Fruit fly (Drosophila melanogaster): ENCODE measurements around the gene Nopp140.

DNA sequence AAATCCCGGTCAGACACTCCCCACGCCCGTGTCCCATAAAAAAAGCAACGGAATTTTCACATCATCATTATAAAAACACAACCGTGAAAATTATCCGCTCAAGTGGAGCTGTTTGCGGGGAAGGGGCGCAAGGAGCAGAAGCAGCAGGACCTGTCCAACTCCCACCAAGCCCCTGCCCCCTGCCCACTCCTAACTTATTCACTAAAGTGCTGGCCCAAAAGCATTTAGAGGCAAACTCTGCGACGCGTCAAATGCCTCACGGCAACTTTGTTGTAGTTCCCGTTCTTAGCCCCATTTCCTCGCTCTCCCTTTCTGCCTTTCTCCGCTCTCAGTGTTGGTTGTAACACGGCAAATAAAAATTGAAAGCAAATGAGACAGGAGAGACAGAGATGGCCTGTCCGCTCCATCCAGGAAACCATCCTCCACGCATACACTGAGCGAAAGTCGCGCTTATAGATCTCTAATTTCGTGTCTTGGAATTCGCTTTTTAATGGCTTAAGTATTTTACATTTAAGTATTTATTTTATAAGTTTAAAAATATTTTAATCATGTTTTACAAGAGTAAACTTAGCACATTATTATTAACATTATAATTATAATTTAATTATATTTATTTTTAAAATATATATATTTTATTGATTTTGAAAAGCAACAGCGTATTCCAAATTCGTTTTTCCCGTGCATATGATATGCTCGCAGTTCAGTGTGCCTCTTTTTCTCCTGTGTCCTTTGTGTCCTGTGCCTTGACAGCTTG is 26.9 kb downstream of the Nopp140 start:
- TF ChIP-seq Rel (GFP tag; optimal IDR thresholded peaks at IDR 0.05) (no peak), Rel (tag; optimal IDR thresholded peaks at IDR 0.05) (no peak), OdsH (GFP tag; optimal IDR thresholded peaks at IDR 0.05) (no peak), usp (GFP tag; optimal IDR thresholded peaks at IDR 0.05) (no peak), rgr (GFP tag; optimal IDR thresholded peaks at IDR 0.05) (no peak), pan (optimal IDR thresholded peaks at IDR 0.05) (no peak), Jra (GFP tag; optimal IDR thresholded peaks at IDR 0.05) (no peak), h (GFP tag; optimal IDR thresholded peaks at IDR 0.05) (no peak), psq (GFP tag; optimal IDR thresholded peaks at IDR 0.05) (no peak), sage (GFP tag; optimal IDR thresholded peaks at IDR 0.05) (no peak), N (GFP tag; optimal IDR thresholded peaks at IDR 0.05) (no peak)

Data from whole organism, wandering third instar larva.